Worm (Caenorhabditis elegans): ENCODE data around the gene K04G11.1.

Gene K04G11.1

ce11 chrX:14355034-14355433 lies 19.7 kb downstream of the K04G11.1 start:
- no peak for TF ChIP-seq mcd-1 (GFP tag; IDR thresholded peaks at IDR 0.05)
- TF ChIP-seq hsf-1 (GFP tag; IDR thresholded peaks at IDR 0.05), result no peak
- TF ChIP-seq snpc-4 (GFP tag; optimal IDR thresholded peaks at IDR 0.05), result peak; percentile 7
- TF ChIP-seq snpc-4 (tag; optimal IDR thresholded peaks at IDR 0.05), result peak in 2 of 4 experiments; percentile 55 to 73
- TF ChIP-seq snpc-1.1 (tag; optimal IDR thresholded peaks at IDR 0.05; ENCODE audit: insufficient read depth), result peak; percentile 31

ce11 chrX:14356683-14357287 lies 21.5 kb downstream of the K04G11.1 start:
- TF ChIP-seq nfya-1 (tag; optimal IDR thresholded peaks at IDR 0.05; ENCODE audit: borderline replicate concordance, insufficient read depth) (no peak), zfh-2 (GFP tag; conservative IDR thresholded peaks at IDR 0.05) (no peak), lin-40 (tag; optimal IDR thresholded peaks at IDR 0.05) (peak; percentile 42), cebp-1 (GFP tag; IDR thresholded peaks at IDR 0.05) (no peak), cebp-1 (tag; optimal IDR thresholded peaks at IDR 0.05) (peak; percentile 73)

- TF ChIP-seq ekl-4 (GFP tag; IDR thresholded peaks at IDR 0.05) (no peak), tbp1 (GFP tag; optimal IDR thresholded peaks at IDR 0.05) (no peak)
These were observed 24.3 kb downstream of the K04G11.1 start for ce11 chrX:14359571-14359970.

- TF ChIP-seq hsf-1 (GFP tag; IDR thresholded peaks at IDR 0.05), result no peak
- TF ChIP-seq B0035.1 (tag; optimal IDR thresholded peaks at IDR 0.05), result no peak
These were observed 30.8 kb downstream of the K04G11.1 start for ce11 chrX:14366081-14366480.

- TF ChIP-seq efl-1 (GFP tag; optimal IDR thresholded peaks at IDR 0.05), result no peak
- no peak for TF ChIP-seq F22D6.2 (tag; optimal IDR thresholded peaks at IDR 0.05)
- no peak for TF ChIP-seq tbp1 (GFP tag; optimal IDR thresholded peaks at IDR 0.05)
- no peak for TF ChIP-seq snpc-1.1 (tag; optimal IDR thresholded peaks at IDR 0.05; ENCODE audit: insufficient read depth)
- no peak for TF ChIP-seq egl-18 (GFP tag; IDR thresholded peaks at IDR 0.05)
- no peak for TF ChIP-seq bed-1 (GFP tag; IDR thresholded peaks at IDR 0.05)
- no peak for TF ChIP-seq die-1 (tag; optimal IDR thresholded peaks at IDR 0.05)
- no peak for TF ChIP-seq fkh-3 (tag; optimal IDR thresholded peaks at IDR 0.05)
- TF ChIP-seq hsf-1 (GFP tag; IDR thresholded peaks at IDR 0.05), result no peak
- no peak for TF ChIP-seq F37B4.10 (GFP tag; IDR thresholded peaks at IDR 0.05)
- TF ChIP-seq C17E4.6 (GFP tag; IDR thresholded peaks at IDR 0.05), result no peak
- TF ChIP-seq F33H1.4 (GFP tag; IDR thresholded peaks at IDR 0.05), result no peak
- no peak for TF ChIP-seq snpc-3.4 (tag; optimal IDR thresholded peaks at IDR 0.05)
- TF ChIP-seq lin-26 (GFP tag; IDR thresholded peaks at IDR 0.05), result no peak
- no peak for TF ChIP-seq lin-54 (GFP tag; optimal IDR thresholded peaks at IDR 0.05)
- no peak for TF ChIP-seq Y67H2A.10 (GFP tag; conservative IDR thresholded peaks at IDR 0.05)
- TF ChIP-seq attf-5 (GFP tag; optimal IDR thresholded peaks at IDR 0.05), result no peak
- TF ChIP-seq mel-28 (tag; optimal IDR thresholded peaks at IDR 0.05; ENCODE audit: borderline replicate concordance), result no peak
These were observed 35.0 kb downstream of the K04G11.1 start, which contains the start of gene irk-3 for ce11 chrX:14370314-14370713. Gene irk-3, minus strand, starts transcription at chrX:14370414.

ce11 chrX:14377169-14377568 lies 41.8 kb downstream of the K04G11.1 start, which contains the start of gene Y60A9A.1:
Gene Y60A9A.1, minus strand, starts transcription at chrX:14377269.
- TF ChIP-seq lag-1 (GFP tag; IDR thresholded peaks at IDR 0.05), result no peak
- no peak for TF ChIP-seq nhr-120 (GFP tag; IDR thresholded peaks at IDR 0.05)
